Fruit fly (Drosophila melanogaster) ovary, adult (tissue): ENCODE results near the gene CG31380.

ENCODE experiments used
- CG17801 ChIP-seq: fragments of 200-800 bp; optimal IDR thresholded peaks from 2 replicates; lab custom pipeline; 2019; ENCODE audit warnings: missing biosample characterization, mild to moderate bottlenecking, missing genetic modification characterization, moderate library complexity; ENCODE audit not compliant: partially characterized antibody

CG31380 gene

DNA sequence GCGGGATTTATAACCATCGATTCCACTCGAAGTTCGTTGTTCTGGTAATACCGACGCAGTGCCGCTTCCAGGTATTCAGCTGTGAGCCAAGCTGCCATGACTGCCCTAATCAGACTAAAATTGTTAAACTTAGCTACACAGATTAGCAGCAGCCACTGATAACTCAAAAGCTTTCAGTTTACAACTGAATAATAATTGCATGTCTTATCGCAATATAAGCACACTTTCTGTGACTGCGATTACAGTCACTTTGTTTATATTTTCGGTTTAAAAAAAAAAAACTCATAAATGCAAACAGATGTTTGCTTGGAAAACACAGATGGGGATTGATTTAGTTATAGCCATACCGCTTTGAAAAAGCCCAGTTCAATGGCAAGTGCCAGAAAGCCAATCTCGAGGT is at the start of gene CG31380:
CG31380 (minus strand) TSS at position 101 of the 400 bp plus-strand sequence.
- no peak for TF ChIP-seq CG17801 (GFP tag; lab: Kevin White, UChicago)

DNA sequence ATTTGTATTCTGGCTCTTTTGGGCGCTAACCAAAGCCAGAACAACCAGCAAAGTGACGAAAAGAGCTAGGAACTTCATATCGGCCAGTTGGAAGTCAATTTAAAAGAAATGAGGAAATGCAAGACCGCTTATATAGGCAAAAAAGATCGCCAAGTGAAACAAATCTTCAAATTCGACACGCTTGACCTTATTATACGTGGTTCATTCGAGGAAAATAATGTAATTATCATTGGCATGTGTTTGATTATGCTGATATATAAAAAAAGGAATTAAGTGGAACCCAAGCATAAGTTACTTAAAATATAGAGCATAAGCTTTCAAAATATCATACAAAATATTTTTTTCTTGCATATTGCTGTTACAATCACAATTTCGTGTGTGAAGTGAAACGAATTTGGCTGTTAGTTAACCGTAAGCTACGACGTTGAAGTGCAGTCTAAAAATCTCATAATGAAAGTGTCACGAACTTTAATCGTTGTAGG is 42.6 kb upstream of the CG31380 start, which contains the start of the genes Mst57Da and alpha4GT2:
Mst57Da (minus strand) TSS at position 101 of the 482 bp plus-strand sequence.
alpha4GT2 (plus strand) TSS at position 432 of the 482 bp plus-strand sequence.
- TF ChIP-seq CG17801 (GFP tag; lab: Kevin White, UChicago), result no peak

DNA sequence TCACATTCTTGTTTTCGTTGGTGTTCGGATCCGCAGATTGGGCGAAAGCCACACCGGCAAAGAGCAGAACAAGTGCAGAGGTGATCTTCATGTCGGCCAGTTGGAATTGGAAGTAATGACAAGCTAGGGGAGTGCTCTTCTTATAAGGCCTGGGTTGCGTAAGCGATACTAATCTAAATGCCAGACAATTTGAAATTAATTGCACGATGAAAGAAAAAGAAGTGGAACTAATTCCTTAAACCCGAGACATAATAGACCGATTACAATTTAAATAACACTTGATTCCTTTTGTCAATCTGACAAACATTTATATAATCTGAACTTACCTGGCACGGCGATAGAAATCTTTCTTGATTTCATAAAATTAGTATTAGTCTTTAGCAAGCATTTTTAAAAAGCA is 41.6 kb upstream of the CG31380 start, which contains the start of gene Mst57Db:
Mst57Db (minus strand) TSS at position 101 of the 400 bp plus-strand sequence.
- no peak for TF ChIP-seq CG17801 (GFP tag; lab: Kevin White, UChicago)

DNA sequence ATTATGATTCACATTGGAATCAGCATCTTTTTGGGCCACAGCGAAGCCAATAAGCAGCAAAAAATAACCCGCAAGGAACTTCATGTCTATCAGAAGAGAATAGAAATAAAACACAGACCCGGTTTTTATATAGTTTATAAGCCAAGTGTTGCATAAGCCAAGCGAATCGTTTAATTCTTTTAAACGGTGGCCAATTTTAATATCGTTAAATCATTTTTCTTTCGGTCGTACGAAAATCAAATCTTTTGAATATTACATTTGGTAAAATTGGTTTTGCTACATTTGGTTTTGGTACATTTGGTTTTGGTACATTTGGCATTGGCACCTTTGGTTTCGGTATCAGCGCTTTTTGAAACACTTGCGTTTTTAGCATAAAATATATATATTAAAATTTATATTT is 40.9 kb upstream of the CG31380 start, which contains the start of gene Sfp96F:
Sfp96F (minus strand) TSS at position 101 of the 400 bp plus-strand sequence.
- no peak for TF ChIP-seq CG17801 (GFP tag; lab: Kevin White, UChicago)

DNA sequence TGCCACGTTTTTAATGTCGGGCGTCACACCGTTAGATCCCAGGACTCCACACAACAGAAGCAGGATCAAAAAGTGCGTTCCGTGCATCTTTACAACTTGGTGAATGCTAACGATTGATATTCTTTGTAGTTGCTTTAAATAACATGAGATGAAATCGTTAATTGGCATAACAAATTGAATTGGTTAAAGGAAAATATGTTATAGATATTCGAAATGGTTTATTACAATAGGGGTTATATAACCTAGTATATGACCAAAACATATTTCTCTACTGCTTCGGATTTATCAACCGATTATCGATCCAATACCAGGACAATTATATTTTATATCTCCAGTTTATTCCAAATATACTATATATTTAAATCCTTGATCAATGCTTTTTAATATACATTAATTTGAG is 40.3 kb upstream of the CG31380 start, which contains the start of gene Mst57Dc:
Mst57Dc (minus strand) TSS at position 101 of the 400 bp plus-strand sequence.
- TF ChIP-seq CG17801 (GFP tag; lab: Kevin White, UChicago), result no peak

DNA sequence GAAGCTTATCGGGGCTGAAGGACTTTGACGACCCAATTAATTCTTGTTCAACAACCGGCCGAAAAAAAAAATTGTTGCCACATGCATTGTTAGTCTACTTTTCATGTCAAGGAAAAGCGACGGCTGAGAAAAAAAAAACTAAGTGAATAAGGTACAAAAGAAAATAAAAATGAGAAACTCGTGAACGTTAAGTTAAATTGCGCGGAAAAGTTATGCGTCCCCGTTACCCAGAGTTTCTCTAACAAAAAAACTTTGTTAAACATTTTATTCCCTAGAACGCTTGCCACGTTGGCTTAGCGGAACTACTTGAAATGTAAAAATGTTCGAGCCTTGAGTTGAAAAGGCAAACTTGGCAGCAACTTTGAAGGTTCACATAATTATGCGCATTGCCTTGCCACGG is 25.9 kb upstream of the CG31380 start, which contains the start of gene CG14354:
CG14354 (plus strand) TSS at position 301 of the 400 bp plus-strand sequence.
- TF ChIP-seq CG17801 (GFP tag; lab: Kevin White, UChicago), result no peak

DNA sequence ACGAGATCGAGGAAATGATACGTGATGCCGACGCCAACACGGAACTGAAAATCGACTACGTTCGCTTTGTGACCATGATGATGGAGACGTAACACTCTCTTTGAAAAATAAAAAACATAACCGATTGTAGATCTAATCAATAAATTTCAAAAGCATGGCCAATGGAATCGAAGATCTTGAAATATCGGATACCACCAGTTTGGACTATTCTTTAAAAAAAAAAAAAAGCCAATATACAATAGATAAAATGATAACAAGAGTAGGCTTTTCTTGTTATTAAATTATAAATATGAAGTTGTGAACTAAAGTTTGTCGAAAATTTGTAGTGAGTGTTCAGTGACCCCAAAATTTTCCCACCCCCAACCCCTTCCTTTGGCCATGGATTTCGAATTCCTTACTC is 22.4 kb upstream of the CG31380 start, which contains the start of the genes Acam and CG17770:
Acam (plus strand) TSS at position 301 of the 400 bp plus-strand sequence.
CG17770 (plus strand) TSS at position 301 of the 400 bp plus-strand sequence.
- no peak for TF ChIP-seq CG17801 (GFP tag; lab: Kevin White, UChicago)

DNA sequence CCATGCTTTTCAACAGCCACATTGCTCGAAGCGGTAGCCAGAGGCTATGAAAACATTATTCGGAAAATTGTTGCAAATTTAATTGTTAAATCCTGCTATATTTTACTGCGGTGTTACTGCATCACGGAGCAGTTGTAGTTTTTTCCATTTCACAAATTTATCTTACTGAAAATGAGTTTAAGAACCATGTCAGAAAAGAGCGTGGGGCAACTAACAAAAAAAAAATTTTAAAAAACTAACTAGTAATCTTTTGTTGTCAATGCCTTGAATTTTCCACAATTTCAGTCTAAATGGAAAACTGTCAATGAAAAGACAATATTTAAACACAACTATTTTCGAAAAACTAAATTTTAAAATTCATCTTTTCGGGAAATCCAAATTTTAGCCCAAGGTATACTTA is 21.5 kb upstream of the CG31380 start, which contains the start of gene CG5024:
CG5024 (plus strand) TSS at position 301 of the 400 bp plus-strand sequence.
- no peak for TF ChIP-seq CG17801 (GFP tag; lab: Kevin White, UChicago)

DNA sequence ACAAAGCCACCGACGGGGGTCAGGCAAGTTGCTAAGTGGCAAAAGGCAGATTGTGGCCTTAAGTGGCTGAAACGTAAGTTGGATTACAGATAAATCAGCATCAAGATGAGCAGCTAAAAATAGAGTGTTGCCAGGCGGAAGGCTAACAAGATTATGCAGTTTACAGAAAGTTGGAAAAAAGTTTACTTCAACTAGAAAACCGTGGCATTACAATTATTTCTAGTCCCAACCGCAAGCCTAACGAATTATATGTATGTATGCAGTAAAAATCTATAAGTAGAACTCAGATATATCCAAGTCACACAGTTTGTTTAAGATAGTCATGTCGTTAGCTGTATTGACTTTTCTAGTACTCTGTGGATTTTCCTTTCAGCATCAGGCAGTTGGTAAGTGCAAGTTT is 16.9 kb upstream of the CG31380 start, which contains the start of gene BG642167:
BG642167 (plus strand) TSS at position 301 of the 400 bp plus-strand sequence.
- TF ChIP-seq CG17801 (GFP tag; lab: Kevin White, UChicago), result no peak

DNA sequence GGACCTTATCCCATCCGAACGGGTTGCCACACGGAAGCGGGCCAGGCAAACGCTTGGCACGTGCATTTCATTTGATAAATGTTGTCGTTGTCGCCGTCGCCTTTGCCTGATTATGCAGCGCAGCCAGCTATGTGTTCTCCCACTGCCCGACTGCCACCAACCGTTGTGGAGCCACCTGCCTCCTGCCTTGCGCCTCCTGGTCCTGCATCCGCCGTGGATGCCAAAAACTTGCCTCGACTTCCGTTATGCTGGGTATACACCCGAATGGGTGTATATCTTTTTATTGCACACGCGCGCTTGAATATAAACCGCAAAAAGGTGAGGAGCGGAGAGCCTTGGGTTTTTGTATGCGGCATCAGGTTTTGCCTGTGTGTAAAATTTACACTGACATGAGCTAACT is 2.6 kb upstream of the CG31380 start:
- no peak for TF ChIP-seq CG17801 (GFP tag; lab: Kevin White, UChicago)

DNA sequence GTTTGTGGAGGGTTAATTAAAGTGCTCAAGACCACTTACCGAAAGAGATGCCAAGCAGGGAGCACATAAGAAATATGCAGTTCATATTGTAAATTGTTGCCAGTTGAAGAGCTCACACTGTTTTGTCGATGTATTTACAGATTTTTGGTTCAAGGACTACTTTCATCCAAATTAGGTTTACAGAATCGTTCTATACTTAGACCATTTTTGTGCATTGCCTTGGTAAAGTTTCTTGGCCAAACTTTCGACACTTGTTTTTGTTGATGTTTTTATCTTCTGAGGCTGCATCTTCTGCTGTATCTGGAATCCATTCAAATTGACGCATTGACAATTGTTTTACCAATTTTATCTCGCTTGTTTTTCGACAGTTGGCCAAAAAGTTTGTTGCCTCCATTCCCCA is 1.1 kb upstream of the CG31380 start, which contains the start of gene CG31093:
CG31093 (minus strand) TSS at position 101 of the 400 bp plus-strand sequence.
- TF ChIP-seq CG17801 (GFP tag; lab: Kevin White, UChicago), result no peak

DNA sequence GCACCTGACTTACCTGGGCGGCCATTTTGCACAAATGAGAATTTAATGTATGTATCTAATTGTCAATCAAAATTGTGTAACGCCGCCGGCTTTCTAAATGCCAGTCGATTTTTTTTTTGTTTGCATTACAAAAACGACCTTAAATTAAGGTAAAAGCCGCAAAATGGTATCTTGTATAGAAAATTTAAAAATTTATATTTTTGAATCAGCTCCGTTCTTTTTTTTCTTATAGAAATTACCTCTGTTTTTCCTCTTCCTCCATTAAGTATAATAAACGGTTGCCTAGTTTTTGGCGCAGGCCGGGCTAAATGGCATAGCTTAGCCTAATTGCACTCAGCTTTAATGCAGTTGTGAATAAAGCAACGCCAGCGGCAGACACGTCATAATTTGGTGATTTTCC is 2.1 kb downstream of the CG31380 start, which contains the start of gene CG4960:
CG4960 (minus strand) TSS at position 101 of the 400 bp plus-strand sequence.
- no peak for TF ChIP-seq CG17801 (GFP tag; lab: Kevin White, UChicago)

DNA sequence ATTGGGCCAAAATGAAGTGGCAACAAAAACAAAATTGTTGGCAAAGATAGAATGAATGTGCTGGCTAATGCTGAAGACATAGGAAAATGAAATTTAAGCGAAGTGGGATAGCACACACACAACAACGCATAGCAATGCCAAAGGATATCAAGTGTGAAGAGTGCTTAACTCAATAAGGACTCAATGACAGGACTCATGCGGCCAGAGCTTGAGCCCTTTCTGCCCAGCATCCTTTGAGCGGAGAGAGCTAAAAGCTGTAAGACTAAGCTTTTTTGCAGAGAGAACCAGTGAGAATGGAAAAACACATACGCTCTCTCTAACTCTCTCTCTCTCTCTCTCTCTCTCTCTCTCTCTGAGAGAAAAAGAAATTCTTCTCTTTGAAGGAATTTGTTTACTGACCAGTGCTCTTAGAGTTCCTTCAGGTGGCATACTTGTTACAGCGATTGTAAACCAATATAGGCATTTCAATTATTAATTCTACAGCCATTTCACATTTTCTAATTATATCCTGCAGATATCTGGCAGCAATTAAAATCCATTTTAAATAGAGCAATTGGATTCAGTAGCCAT is 6.3 kb downstream of the CG31380 start:
- no peak for TF ChIP-seq CG17801 (GFP tag; lab: Kevin White, UChicago)

DNA sequence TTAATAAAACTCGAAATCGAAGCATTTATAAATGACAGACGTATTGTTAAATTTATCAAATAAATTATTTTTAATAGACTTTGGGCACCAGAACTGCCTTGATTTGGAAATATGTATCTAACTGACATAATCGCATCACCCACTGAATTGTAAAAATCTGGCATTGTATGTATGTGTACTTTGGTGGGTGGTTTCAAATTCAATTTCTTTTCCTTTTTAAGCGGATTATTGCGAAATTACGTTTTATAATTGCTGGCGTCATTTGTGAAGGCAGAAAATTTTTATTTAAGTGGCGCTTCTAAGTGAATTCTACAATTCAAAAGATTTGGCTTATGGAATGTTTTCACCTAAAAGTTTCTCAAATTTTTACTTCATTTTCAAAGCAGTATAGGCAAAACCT is 11.1 kb downstream of the CG31380 start, which contains the start of gene CG4956:
CG4956 (minus strand) TSS at position 101 of the 400 bp plus-strand sequence.
- TF ChIP-seq CG17801 (GFP tag; lab: Kevin White, UChicago), result no peak

DNA sequence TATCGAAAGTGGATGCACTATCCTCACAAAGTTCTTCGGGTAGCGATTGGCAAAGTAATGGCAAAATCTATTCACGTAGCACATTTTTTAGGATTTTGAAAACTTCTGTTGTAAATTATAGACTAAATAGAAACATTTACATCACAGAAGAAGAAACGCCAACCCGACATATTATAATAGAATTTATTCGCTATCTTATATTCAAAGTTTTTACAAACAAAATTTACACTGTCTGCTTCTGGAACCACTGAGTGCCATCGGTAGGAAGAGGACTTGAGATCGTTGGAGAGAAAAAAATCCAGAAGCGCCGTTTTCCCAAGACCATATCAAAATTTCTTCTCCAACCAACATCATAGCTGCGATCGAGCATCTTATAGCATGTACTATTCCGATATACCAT is 12.2 kb downstream of the CG31380 start, which contains the start of gene CG17195:
CG17195 (minus strand) TSS at position 101 of the 400 bp plus-strand sequence.
- no peak for TF ChIP-seq CG17801 (GFP tag; lab: Kevin White, UChicago)
